Worm (Caenorhabditis elegans): ENCODE measurements around the gene K10H10.10.

- no peak for TF ChIP-seq nhr-77 (tag; optimal IDR thresholded peaks at IDR 0.05)
- TF ChIP-seq sptf-1 (tag; optimal IDR thresholded peaks at IDR 0.05), result no peak
- no peak for TF ChIP-seq unc-62 (GFP tag; optimal IDR thresholded peaks at IDR 0.05)
- no peak for TF ChIP-seq dpl-1 (GFP tag; optimal IDR thresholded peaks at IDR 0.05)
- no peak for TF ChIP-seq pax-3 (tag; optimal IDR thresholded peaks at IDR 0.05)
- no peak for TF ChIP-seq nhr-28 (tag; optimal IDR thresholded peaks at IDR 0.05)
Measured at ce11 chrII:14523645-14524223, 16.2 kb downstream of the K10H10.10 start, which contains the start of gene pot-2.

Data from whole organism, L1 larva.